Fruit fly (Drosophila melanogaster): ENCODE data around the gene CG7706.

dm6 chr3R:18680332-18680731, 2.7 kb downstream of the CG7706 start, which contains the start of the genes CG46318 and ChT:
- TF ChIP-seq pan (optimal IDR thresholded peaks at IDR 0.05) = no peak
- TF ChIP-seq psq (optimal IDR thresholded peaks at IDR 0.05) = no peak
